Fruit fly (Drosophila melanogaster) whole organism, embryonic: Measurements from ENCODE around the gene eIF3d2.

Experiments
- CG14441 ChIP-seq: fragments of 200-800 bp; sonication (Bioruptor generic); IDR thresholded peaks from 2 replicates; pipeline ENCODE4 v1.3.6; 2022; ENCODE audit warnings: missing biosample characterization, missing genetic modification characterization
- CG2202 ChIP-seq: fragments of 200-800 bp; sonication (Bioruptor generic); optimal IDR thresholded peaks from 2 replicates; lab custom pipeline; 2018; ENCODE audit warnings: missing biosample characterization, mild to moderate bottlenecking, missing genetic modification characterization
- CG2712 ChIP-seq: fragments of 200-800 bp; optimal IDR thresholded peaks from 3 replicates; lab custom pipeline; 2019; ENCODE audit warnings: missing biosample characterization, mild to moderate bottlenecking, missing genetic modification characterization, moderate library complexity
- CG4617 ChIP-seq: fragments of 200-800 bp; sonication (Bioruptor generic); optimal IDR thresholded peaks from 3 replicates; lab custom pipeline; 2016; ENCODE audit warnings: missing biosample characterization, missing genetic modification characterization, borderline replicate concordance
- CG7786 ChIP-seq: fragments of 200-800 bp; sonication (Bioruptor generic); optimal IDR thresholded peaks from 2 replicates; lab custom pipeline; 2016; ENCODE audit warnings: missing biosample characterization, missing genetic modification characterization
- Opbp ChIP-seq: fragments of 200-800 bp; sonication (Bioruptor generic); IDR thresholded peaks from 3 replicates; pipeline ENCODE4 v1.3.6; 2022; ENCODE audit warnings: missing biosample characterization, missing genetic modification characterization; ENCODE audit not compliant: partially characterized antibody
- eve ChIP-seq, 2 experiments: fragments of >200 bp; optimal IDR thresholded peaks; 2 replicates each; lab custom pipeline; 2017; ENCODE audit warnings: missing biosample characterization in 2 of 2, missing genetic modification characterization in 2 of 2
- ham ChIP-seq: fragments of 200-800 bp; sonication (Bioruptor generic); IDR thresholded peaks from 2 replicates; pipeline ENCODE4 v1.3.6; 2022; ENCODE audit warnings: missing biosample characterization, missing genetic modification characterization

DNA sequence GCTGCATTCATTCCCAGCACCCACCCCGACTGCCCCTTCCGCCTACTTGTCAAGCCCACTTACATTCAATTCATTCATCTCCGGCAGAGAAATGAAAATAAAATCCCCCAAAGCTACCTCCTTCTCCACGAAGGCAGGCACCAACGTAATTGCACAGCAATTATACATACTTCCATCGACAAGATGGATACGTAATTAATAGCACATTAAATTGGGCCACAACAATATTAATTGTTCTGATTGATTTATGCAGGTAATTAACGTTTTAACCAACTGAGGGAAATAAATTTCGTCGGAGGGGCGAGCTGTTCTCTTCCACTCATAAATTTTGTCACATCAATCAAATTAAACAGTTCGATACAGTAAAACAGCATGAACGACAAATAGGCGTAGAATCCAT is 2.8 kb upstream of the eIF3d2 start, which contains the start of gene Adk1:
- TF ChIP-seq CG4617 (no peak), CG2202 (no peak), eve (GFP tag; optimal IDR thresholded peaks at IDR 0.05; lab: Kevin White, UChicago) (no peak), ham (GFP tag; lab: Robert Waterston, UW) (no peak), CG7786 (no peak), CG2712 (tag; lab: Kevin White, UChicago) (no peak), CG14441 (GFP tag; lab: Robert Waterston, UW) (no peak), Opbp (no peak)
